Fruit fly (Drosophila melanogaster) whole organism, embryonic: ENCODE results near the gene Datp.

ENCODE experiments used
- ATbp ChIP-seq: fragments of 200-800 bp; sonication (Bioruptor generic); optimal IDR thresholded peaks from 2 replicates; lab custom pipeline; 2017; ENCODE audit warnings: missing biosample characterization, mild to moderate bottlenecking, missing genetic modification characterization, missing genetic modification reagents
- CG1024 ChIP-seq: fragments of 200-800 bp; sonication (Bioruptor generic); IDR thresholded peaks from 2 replicates; pipeline ENCODE4 v1.3.6; 2022; ENCODE audit warnings: missing biosample characterization, missing genetic modification characterization
- CG10274 ChIP-seq: fragments of 200-800 bp; sonication (Bioruptor generic); optimal IDR thresholded peaks from 3 replicates; lab custom pipeline; 2017; ENCODE audit warnings: missing biosample characterization, mild to moderate bottlenecking, missing genetic modification characterization
- CG12236 ChIP-seq: fragments of 200-800 bp; sonication (Bioruptor generic); optimal IDR thresholded peaks from 2 replicates; lab custom pipeline; 2016; ENCODE audit warnings: missing biosample characterization, missing genetic modification characterization
- CG13775 ChIP-seq: fragments of 200-800 bp; sonication (Bioruptor generic); optimal IDR thresholded peaks from 3 replicates; lab custom pipeline; 2017; ENCODE audit warnings: missing biosample characterization, mild to moderate bottlenecking, missing genetic modification characterization
- CG14667 ChIP-seq: fragments of 200-800 bp; sonication (Bioruptor generic); IDR thresholded peaks from 2 replicates; pipeline ENCODE4 v1.3.6; 2022; ENCODE audit warnings: missing biosample characterization, missing genetic modification characterization
- CG14860 ChIP-seq: fragments of 200-800 bp; sonication (Bioruptor generic); IDR thresholded peaks from 3 replicates; pipeline ENCODE4 v1.3.6; 2022; ENCODE audit warnings: missing biosample characterization, missing genetic modification characterization; ENCODE audit not compliant: partially characterized antibody
- CG1602 ChIP-seq: fragments of 200-800 bp; sonication (Bioruptor generic); optimal IDR thresholded peaks from 3 replicates; lab custom pipeline; 2016; ENCODE audit warnings: missing biosample characterization, missing genetic modification characterization
- CG2678 ChIP-seq: fragments of 200-800 bp; sonication (Bioruptor generic); optimal IDR thresholded peaks from 3 replicates; lab custom pipeline; 2019; ENCODE audit warnings: missing biosample characterization, mild to moderate bottlenecking, missing genetic modification characterization, moderate library complexity
- CG3281 ChIP-seq: fragments of 200-800 bp; sonication (Bioruptor generic); optimal IDR thresholded peaks from 3 replicates; lab custom pipeline; 2017; ENCODE audit warnings: missing biosample characterization, mild to moderate bottlenecking, missing genetic modification characterization
- CG3847 ChIP-seq: fragments of 200-800 bp; sonication (Bioruptor generic); IDR thresholded peaks from 2 replicates; pipeline ENCODE4 v1.3.6; 2022; ENCODE audit warnings: missing biosample characterization, missing genetic modification characterization
- CG43689 ChIP-seq: fragments of 200-800 bp; sonication (Bioruptor generic); IDR thresholded peaks from 2 replicates; pipeline ENCODE4 v1.3.6; 2022; ENCODE audit warnings: missing biosample characterization, missing genetic modification characterization
- CG4730 ChIP-seq: fragments of 200-800 bp; sonication (Bioruptor generic); IDR thresholded peaks from 2 replicates; pipeline ENCODE4 v1.3.6; 2022; ENCODE audit warnings: missing biosample characterization, missing genetic modification characterization
- CG7839 ChIP-seq: fragments of 200-800 bp; sonication (Bioruptor generic); optimal IDR thresholded peaks from 3 replicates; lab custom pipeline; 2018; ENCODE audit warnings: missing biosample characterization, mild to moderate bottlenecking, missing genetic modification characterization, moderate library complexity
- CG7987 ChIP-seq: fragments of 200-800 bp; sonication (Bioruptor generic); optimal IDR thresholded peaks from 2 replicates; lab custom pipeline; 2018; ENCODE audit warnings: missing biosample characterization, mild to moderate bottlenecking, missing genetic modification characterization, moderate library complexity
- CG8388 ChIP-seq: fragments of 200-800 bp; sonication (Bioruptor generic); optimal IDR thresholded peaks from 2 replicates; lab custom pipeline; 2019; ENCODE audit warnings: missing biosample characterization, mild to moderate bottlenecking, missing genetic modification characterization, moderate library complexity
- CG9797 ChIP-seq: fragments of 200-800 bp; sonication (Bioruptor generic); optimal IDR thresholded peaks from 3 replicates; lab custom pipeline; 2018; ENCODE audit warnings: missing biosample characterization, mild to moderate bottlenecking, missing genetic modification characterization
- CTCF ChIP-seq: fragments of 200-800 bp; sonication (Bioruptor generic); optimal IDR thresholded peaks from 2 replicates; lab custom pipeline; 2017; ENCODE audit warnings: missing biosample characterization, mild to moderate bottlenecking, missing genetic modification characterization, moderate library complexity
- GATAe ChIP-seq: fragments of 200-800 bp; sonication (Bioruptor generic); conservative IDR thresholded peaks from 2 replicates; pipeline ENCODE4 v1.3.6; 2022; ENCODE audit warnings: missing biosample characterization, missing genetic modification characterization
- Gug ChIP-seq: fragments of 200-800 bp; sonication (Bioruptor generic); IDR thresholded peaks from 4 replicates; pipeline ENCODE4 v1.3.6; 2022; ENCODE audit warnings: missing biosample characterization, missing genetic modification characterization
- Kr ChIP-seq: fragments of 200-800 bp; sonication (Bioruptor generic); optimal IDR thresholded peaks from 2 replicates; lab custom pipeline; 2017; ENCODE audit warnings: missing biosample characterization, mild to moderate bottlenecking, missing genetic modification characterization
- MESR4 ChIP-seq: fragments of 200-800 bp; sonication (Bioruptor generic); optimal IDR thresholded peaks from 2 replicates; lab custom pipeline; 2018; ENCODE audit warnings: missing biosample characterization, mild to moderate bottlenecking, missing genetic modification characterization, moderate library complexity
- MTF-1 ChIP-seq: fragments of 200-800 bp; sonication (Bioruptor generic); optimal IDR thresholded peaks from 2 replicates; lab custom pipeline; 2018; ENCODE audit warnings: missing biosample characterization, mild to moderate bottlenecking, missing genetic modification characterization, borderline replicate concordance
- NC2β ChIP-seq: fragments of 200-800 bp; sonication (Bioruptor generic); optimal IDR thresholded peaks from 2 replicates; lab custom pipeline; 2016; ENCODE audit warnings: missing biosample characterization, missing genetic modification characterization
- Ravus ChIP-seq: fragments of 200-800 bp; sonication (Bioruptor generic); IDR thresholded peaks from 2 replicates; pipeline ENCODE4 v1.3.6; 2022; ENCODE audit warnings: missing biosample characterization, missing genetic modification characterization
- Rx ChIP-seq: fragments of 200-800 bp; sonication (Bioruptor generic); IDR thresholded peaks from 2 replicates; pipeline ENCODE4 v1.3.6; 2022; ENCODE audit warnings: missing biosample characterization, missing genetic modification characterization
- Sox102F ChIP-seq: fragments of 200-800 bp; sonication (Bioruptor generic); optimal IDR thresholded peaks from 2 replicates; lab custom pipeline; 2018; ENCODE audit warnings: missing biosample characterization, mild to moderate bottlenecking, missing genetic modification characterization, moderate library complexity
- Spps ChIP-seq: fragments of 200-800 bp; sonication (Bioruptor generic); optimal IDR thresholded peaks from 2 replicates; lab custom pipeline; 2018; ENCODE audit warnings: missing biosample characterization, mild to moderate bottlenecking, missing genetic modification characterization
- Sry-β ChIP-seq: fragments of 200-800 bp; sonication (Bioruptor generic); optimal IDR thresholded peaks from 2 replicates; lab custom pipeline; 2018; ENCODE audit warnings: missing biosample characterization, mild to moderate bottlenecking, missing genetic modification characterization, moderate library complexity
- cato ChIP-seq: fragments of 200-800 bp; sonication (Bioruptor generic); optimal IDR thresholded peaks from 2 replicates; lab custom pipeline; 2016; ENCODE audit warnings: missing biosample characterization, missing genetic modification characterization, borderline replicate concordance
- chif ChIP-seq, 2 experiments: fragments of 200-800 bp; sonication (Bioruptor generic); optimal IDR thresholded peaks; 3 replicates each; lab custom pipeline; 2016; ENCODE audit warnings: missing biosample characterization in 2 of 2, missing genetic modification characterization in 2 of 2
- chinmo ChIP-seq: fragments of 200-800 bp; sonication (Bioruptor generic); IDR thresholded peaks from 4 replicates; pipeline ENCODE4 v1.3.6; 2022; ENCODE audit warnings: missing biosample characterization, missing genetic modification characterization; ENCODE audit not compliant: partially characterized antibody
- chn ChIP-seq: fragments of 200-800 bp; sonication (Bioruptor generic); optimal IDR thresholded peaks from 2 replicates; lab custom pipeline; 2016; ENCODE audit warnings: missing biosample characterization, missing genetic modification characterization
- crp ChIP-seq, 2 experiments: fragments of 200-800 bp; sonication (Bioruptor generic); optimal IDR thresholded peaks; 2 replicates in 1 of 2; 3 replicates in 1 of 2; lab custom pipeline; 2017; ENCODE audit warnings: missing biosample characterization in 2 of 2, missing genetic modification characterization in 2 of 2, mild to moderate bottlenecking in 1 of 2, moderate library complexity in 1 of 2
- da ChIP-seq: fragments of 200-800 bp; sonication (Bioruptor generic); optimal IDR thresholded peaks from 2 replicates; lab custom pipeline; 2016; ENCODE audit warnings: missing biosample characterization, missing genetic modification characterization
- dimm ChIP-seq: fragments of 200-800 bp; sonication (Bioruptor generic); IDR thresholded peaks from 2 replicates; pipeline ENCODE4 v1.3.6; 2022; ENCODE audit warnings: missing biosample characterization, missing genetic modification characterization
- gcm2 ChIP-seq: fragments of 200-800 bp; sonication (Bioruptor generic); optimal IDR thresholded peaks from 2 replicates; lab custom pipeline; 2016; ENCODE audit warnings: missing biosample characterization, missing genetic modification characterization
- grn ChIP-seq: fragments of 200-800 bp; sonication (Bioruptor generic); optimal IDR thresholded peaks from 3 replicates; lab custom pipeline; 2017; ENCODE audit warnings: missing biosample characterization, missing genetic modification characterization
- hbn ChIP-seq: fragments of 200-800 bp; sonication (Bioruptor generic); IDR thresholded peaks from 2 replicates; pipeline ENCODE4 v1.3.6; 2022; ENCODE audit warnings: missing biosample characterization, missing genetic modification characterization; ENCODE audit not compliant: partially characterized antibody
- mld ChIP-seq: fragments of 200-800 bp; sonication (Bioruptor generic); IDR thresholded peaks from 3 replicates; pipeline ENCODE4 v1.3.6; 2022; ENCODE audit warnings: missing biosample characterization, missing genetic modification characterization; ENCODE audit not compliant: partially characterized antibody
- pb ChIP-seq: fragments of 200-800 bp; sonication (Bioruptor generic); optimal IDR thresholded peaks from 3 replicates; lab custom pipeline; 2016; ENCODE audit warnings: missing biosample characterization, missing genetic modification characterization
- peb ChIP-seq: fragments of 200-800 bp; sonication (Bioruptor generic); IDR thresholded peaks from 2 replicates; pipeline ENCODE4 v1.3.6; 2022; ENCODE audit warnings: missing biosample characterization, missing genetic modification characterization
- ranshi ChIP-seq: fragments of 200-800 bp; sonication (Bioruptor generic); IDR thresholded peaks from 2 replicates; pipeline ENCODE4 v1.3.6; 2022; ENCODE audit warnings: missing biosample characterization, missing genetic modification characterization
- sd ChIP-seq: fragments of 200-800 bp; sonication (Bioruptor generic); optimal IDR thresholded peaks from 3 replicates; lab custom pipeline; 2018; ENCODE audit warnings: missing biosample characterization, mild to moderate bottlenecking, missing genetic modification characterization, moderate library complexity
- seq ChIP-seq: fragments of 200-800 bp; sonication (Bioruptor generic); IDR thresholded peaks from 2 replicates; pipeline ENCODE4 v1.3.6; 2022; ENCODE audit warnings: missing biosample characterization, missing genetic modification characterization
- slp2 ChIP-seq: fragments of 200-800 bp; sonication (Bioruptor generic); optimal IDR thresholded peaks from 2 replicates; lab custom pipeline; 2016; ENCODE audit warnings: missing biosample characterization, missing genetic modification characterization
- sr ChIP-seq: fragments of 200-800 bp; sonication (Bioruptor generic); IDR thresholded peaks from 3 replicates; pipeline ENCODE4 v1.3.6; 2022; ENCODE audit warnings: missing biosample characterization, missing genetic modification characterization
- ssp ChIP-seq: fragments of 200-800 bp; sonication (Bioruptor generic); IDR thresholded peaks from 2 replicates; pipeline ENCODE4 v1.3.6; 2022; ENCODE audit warnings: missing biosample characterization, missing genetic modification characterization
- trem ChIP-seq: fragments of 200-800 bp; optimal IDR thresholded peaks from 3 replicates; lab custom pipeline; 2019; ENCODE audit warnings: missing biosample characterization, mild to moderate bottlenecking, missing genetic modification characterization, moderate library complexity

The Datp gene

DNA sequence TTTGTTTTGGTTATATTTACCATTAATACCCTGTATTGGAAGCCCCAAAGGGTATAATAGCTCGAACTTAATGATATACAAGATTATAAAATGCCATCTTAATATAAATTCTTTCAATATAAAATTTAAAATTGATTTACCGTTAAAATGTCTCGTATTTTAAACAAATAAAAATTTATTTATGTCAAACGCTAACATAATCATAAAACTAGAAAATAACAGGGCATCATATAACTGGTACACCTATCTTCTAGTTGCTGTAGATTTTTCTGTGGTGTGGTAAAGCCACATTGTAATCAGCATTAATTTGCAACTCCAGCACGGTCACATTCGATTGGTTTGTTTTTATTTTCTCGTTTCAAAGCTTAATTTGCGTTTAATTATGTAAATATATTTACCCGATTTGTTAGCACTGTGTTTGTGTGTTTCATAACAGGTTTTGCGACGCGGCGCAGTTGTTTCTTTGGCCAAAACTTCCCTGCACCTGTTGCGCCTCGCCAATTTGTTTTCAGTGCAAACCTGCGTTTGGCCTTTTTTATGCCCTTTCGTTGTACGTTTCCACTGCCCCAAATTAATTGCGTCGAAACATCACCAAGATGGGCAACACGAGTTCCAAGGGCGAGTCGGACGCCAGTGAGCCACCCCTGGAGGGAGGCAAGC is 18.5 kb upstream of the Datp start, which contains the start of the genes CG4658 and CG5846 (continued):
- TF ChIP-seq peb (GFP tag; lab: Robert Waterston, UW) (peak; percentile 95), ATbp (GFP tag; lab: Kevin White, UChicago) (peak; percentile 84), CG4730 (GFP tag; lab: Robert Waterston, UW) (peak; percentile 92), ssp (GFP tag; lab: Robert Waterston, UW) (peak; percentile 88), dimm (GFP tag; lab: Robert Waterston, UW) (peak; percentile 76), CG3847 (peak; percentile 85), gcm2 (peak; percentile 25), CG14667 (GFP tag; lab: Robert Waterston, UW) (peak; percentile 94), sr (GFP tag; lab: Robert Waterston, UW) (peak; percentile 44; the same call in 1 of the 3 replicates), Spps (tag; lab: Kevin White, UChicago) (peak; percentile 94), NC2β (GFP tag; lab: Kevin White, UChicago) (peak; percentile 84), CG1024 (GFP tag; lab: Robert Waterston, UW) (peak; percentile 88), CG43689 (GFP tag; lab: Robert Waterston, UW) (peak; percentile 64; the same call in 1 of the 2 replicates), trem (tag; lab: Kevin White, UChicago) (peak; percentile 95), Kr (no peak), CG1602 (GFP tag; lab: Kevin White, UChicago) (peak; percentile 96), CG13775 (GFP tag; lab: Kevin White, UChicago) (peak; percentile 93), Gug (peak; percentile 81), mld (GFP tag; lab: Robert Waterston, UW) (no peak), sd (peak; percentile 84), CG9797 (peak; percentile 77), CG7987 (peak; percentile 68), CTCF (GFP tag; lab: Kevin White, UChicago) (peak; percentile 33), seq (GFP tag; lab: Robert Waterston, UW) (peak; percentile 80), CG14860 (GFP tag; lab: Robert Waterston, UW) (no peak), MTF-1 (peak; percentile 77), grn (GFP tag; lab: Kevin White, UChicago) (no peak), CG3281 (GFP tag; lab: Kevin White, UChicago) (peak; percentile 89), Rx (peak; percentile 82), Sry-β (GFP tag; lab: Kevin White, UChicago) (peak; percentile 39), CG12236 (GFP tag; lab: Kevin White, UChicago) (peak; percentile 91), chn (GFP tag; lab: Kevin White, UChicago) (peak; percentile 79), hbn (GFP tag; lab: Robert Waterston, UW) (no peak), MESR4 (GFP tag; lab: Kevin White, UChicago) (peak; percentile 60), Ravus (GFP tag; lab: Robert Waterston, UW) (peak; percentile 85), crp (GFP tag; optimal IDR thresholded peaks at IDR 0.05; lab: Kevin White, UChicago) (peak in 1 of 2 experiments; percentile 60), CG7839 (tag; lab: Kevin White, UChicago) (peak; percentile 96), cato (peak; percentile 91), da (GFP tag; lab: Kevin White, UChicago) (peak; percentile 82), Sox102F (GFP tag; lab: Kevin White, UChicago) (peak; percentile 98), ranshi (peak; percentile 96), GATAe (GFP tag; lab: Robert Waterston, UW) (peak; percentile 81), CG8388 (GFP tag; lab: Kevin White, UChicago) (peak; percentile 96), slp2 (GFP tag; lab: Kevin White, UChicago) (peak; percentile 73), chif (GFP tag; optimal IDR thresholded peaks at IDR 0.05; lab: Kevin White, UChicago) (peak; percentile 83 to 92), CG2678 (tag; lab: Kevin White, UChicago) (peak; percentile 96), chinmo (GFP tag; lab: Robert Waterston, UW) (0 out of 4 replicates have a peak, but pooled peaks have one; percentile 46), CG10274 (GFP tag; lab: Kevin White, UChicago) (peak; percentile 44), pb (no peak)
